Worm (Caenorhabditis elegans) whole organism, young adult: ENCODE measurements around the gene twk-44.

Experiments used
- B0035.1 ChIP-seq: sonication (generic microtip); optimal IDR thresholded peaks from 2 replicates; lab custom pipeline; 2016; ENCODE audit warnings: missing genetic modification characterization, mild to moderate bottlenecking, missing compliant biosample characterization, missing genotype, missing genetic modification reagents
- C17E4.6 ChIP-seq: fragments of 200-800 bp; sonication (Bioruptor generic); IDR thresholded peaks from 2 replicates; pipeline ENCODE4 v1.3.6; 2022; ENCODE audit warnings: missing genetic modification reagents, missing genetic modification characterization, missing compliant biosample characterization
- F10E7.11 ChIP-seq: sonication (generic microtip); optimal IDR thresholded peaks from 2 replicates; lab custom pipeline; 2017; ENCODE audit warnings: mild to moderate bottlenecking, missing genetic modification characterization, moderate library complexity, missing compliant biosample characterization
- F22D6.2 ChIP-seq: sonication (generic microtip); optimal IDR thresholded peaks from 2 replicates; lab custom pipeline; 2016; ENCODE audit warnings: mild to moderate bottlenecking, missing genetic modification characterization, missing compliant biosample characterization
- F23B12.7 ChIP-seq: sonication (generic microtip); optimal IDR thresholded peaks from 2 replicates; lab custom pipeline; 2017; ENCODE audit warnings: missing genetic modification characterization, mild to moderate bottlenecking, missing compliant biosample characterization, antibody characterized with exemption, moderate library complexity; ENCODE audit not compliant: insufficient read depth
- F37B4.10 ChIP-seq: fragments of 200-800 bp; sonication (Bioruptor generic); IDR thresholded peaks from 2 replicates; pipeline ENCODE4 v1.3.6; 2022; ENCODE audit warnings: missing genetic modification characterization, missing compliant biosample characterization
- F52B5.7 ChIP-seq: sonication (generic microtip); optimal IDR thresholded peaks from 2 replicates; lab custom pipeline; 2016; ENCODE audit warnings: mild to moderate bottlenecking, missing genetic modification characterization, missing compliant biosample characterization
- F57C9.4 ChIP-seq: sonication (generic microtip); optimal IDR thresholded peaks from 2 replicates; lab custom pipeline; 2017; ENCODE audit warnings: mild to moderate bottlenecking, missing genetic modification characterization, missing compliant biosample characterization
- K12H6.12 ChIP-seq: fragments of 200-800 bp; sonication (Bioruptor generic); optimal IDR thresholded peaks from 2 replicates; lab custom pipeline; 2018; ENCODE audit warnings: mild to moderate bottlenecking, missing genetic modification characterization, missing compliant biosample characterization
- T07F8.4 ChIP-seq: sonication (generic microtip); optimal IDR thresholded peaks from 2 replicates; lab custom pipeline; 2016; ENCODE audit warnings: mild to moderate bottlenecking, missing genetic modification characterization, moderate library complexity, missing compliant biosample characterization
- Y53F4B.3 ChIP-seq: fragments of 200-800 bp; sonication (Bioruptor generic); IDR thresholded peaks from 2 replicates; pipeline ENCODE4 v1.3.6; 2022; ENCODE audit warnings: missing genetic modification reagents, missing genetic modification characterization, missing compliant biosample characterization
- Y56A3A.18 ChIP-seq: fragments of 200-800 bp; sonication (Bioruptor generic); IDR thresholded peaks from 2 replicates; pipeline ENCODE4 v1.3.6; 2022; ENCODE audit warnings: missing genetic modification reagents, missing genetic modification characterization, missing compliant biosample characterization
- Y95B8A.8 ChIP-seq: fragments of 200-800 bp; sonication (Bioruptor generic); IDR thresholded peaks from 2 replicates; pipeline ENCODE4 v1.3.6; 2022; ENCODE audit warnings: missing genetic modification reagents, missing genetic modification characterization, missing compliant biosample characterization
- ZK185.1 ChIP-seq: sonication (generic microtip); optimal IDR thresholded peaks from 2 replicates; lab custom pipeline; 2016; ENCODE audit warnings: mild to moderate bottlenecking, missing genetic modification characterization, missing compliant biosample characterization; ENCODE audit not compliant: poor library complexity, severe bottlenecking
- ama-1 ChIP-seq, 3 experiments: fragments of 150-350 bp in 1 of 3; sonication (generic microtip) in 2 of 3; optimal IDR thresholded peaks; 2 replicates each; lab custom pipeline; 2014 to 2018; ENCODE audit warnings: missing biosample characterization in 2 of 3, missing genetic modification characterization in 2 of 3, missing genetic modification reagents in 2 of 3
- atf-7 ChIP-seq: sonication (generic microtip); optimal IDR thresholded peaks from 2 replicates; lab custom pipeline; 2017; ENCODE audit warnings: mild to moderate bottlenecking, missing genetic modification characterization, missing compliant biosample characterization
- athp-1 ChIP-seq: sonication (generic microtip); optimal IDR thresholded peaks from 2 replicates; lab custom pipeline; 2017; ENCODE audit warnings: mild to moderate bottlenecking, missing genetic modification characterization, missing compliant biosample characterization
- attf-6 ChIP-seq: fragments of 200-800 bp; sonication (Bioruptor generic); IDR thresholded peaks from 2 replicates; pipeline ENCODE4 v1.3.6; 2022; ENCODE audit warnings: missing genetic modification reagents, missing genetic modification characterization, missing compliant biosample characterization
- bed-1 ChIP-seq: fragments of 200-800 bp; sonication (Bioruptor generic); IDR thresholded peaks from 2 replicates; pipeline ENCODE4 v1.3.6; 2022; ENCODE audit warnings: missing genetic modification reagents, missing genetic modification characterization, missing compliant biosample characterization
- bed-2 ChIP-seq: fragments of 200-800 bp; sonication (Bioruptor generic); IDR thresholded peaks from 2 replicates; pipeline ENCODE4 v1.3.6; 2022; ENCODE audit warnings: missing genetic modification reagents, missing genetic modification characterization, missing compliant biosample characterization
- cebp-1 ChIP-seq, 2 experiments: fragments of 200-800 bp in 1 of 2; sonication (Bioruptor generic) in 1 of 2; sonication (generic microtip) in 1 of 2; IDR thresholded peaks in 1 of 2; optimal IDR thresholded peaks in 1 of 2; 2 replicates each; pipeline versions ENCODE4 v1.3.6 to Lab custom; 2017 to 2022; ENCODE audit warnings: missing compliant biosample characterization in 2 of 2, missing genetic modification characterization in 2 of 2, mild to moderate bottlenecking in 1 of 2, missing genetic modification reagents in 1 of 2, moderate library complexity in 1 of 2
- ceh-100 ChIP-seq: fragments of 200-800 bp; sonication (Bioruptor generic); IDR thresholded peaks from 2 replicates; pipeline ENCODE4 v1.3.6; 2022; ENCODE audit warnings: missing genetic modification reagents, missing genetic modification characterization, missing compliant biosample characterization
- ceh-27 ChIP-seq: fragments of 200-800 bp; sonication (Bioruptor generic); optimal IDR thresholded peaks from 2 replicates; lab custom pipeline; 2018; ENCODE audit warnings: mild to moderate bottlenecking, missing genetic modification characterization, moderate library complexity, missing compliant biosample characterization
- ceh-58 ChIP-seq: fragments of 200-800 bp; sonication (Bioruptor generic); IDR thresholded peaks from 2 replicates; pipeline ENCODE4 v1.3.6; 2022; ENCODE audit warnings: missing genetic modification characterization, missing compliant biosample characterization
- dpff-1 ChIP-seq: sonication (generic microtip); optimal IDR thresholded peaks from 2 replicates; lab custom pipeline; 2017; ENCODE audit warnings: mild to moderate bottlenecking, missing genetic modification characterization, missing compliant biosample characterization
- efl-1 ChIP-seq: fragments of 150-350 bp; optimal IDR thresholded peaks from 2 replicates; lab custom pipeline; 2014; ENCODE audit warnings: missing biosample characterization, missing genetic modification reagents, missing genetic modification characterization
- egl-18 ChIP-seq: fragments of 200-800 bp; sonication (Bioruptor generic); IDR thresholded peaks from 2 replicates; pipeline ENCODE4 v1.3.6; 2022; ENCODE audit warnings: missing genetic modification reagents, missing genetic modification characterization, missing compliant biosample characterization
- egl-44 ChIP-seq: fragments of 200-800 bp; sonication (Bioruptor generic); IDR thresholded peaks from 2 replicates; pipeline ENCODE4 v1.3.6; 2022; ENCODE audit warnings: missing genetic modification reagents, missing genetic modification characterization, missing compliant biosample characterization
- fkh-3 ChIP-seq: sonication (generic microtip); optimal IDR thresholded peaks from 2 replicates; lab custom pipeline; 2016; ENCODE audit warnings: mild to moderate bottlenecking, missing genetic modification characterization, missing compliant biosample characterization
- gei-17 ChIP-seq: fragments of 200-800 bp; sonication (Bioruptor generic); optimal IDR thresholded peaks from 2 replicates; lab custom pipeline; 2018; ENCODE audit warnings: mild to moderate bottlenecking, missing genetic modification characterization, missing compliant biosample characterization
- hlh-26 ChIP-seq: fragments of 200-800 bp; sonication (Bioruptor generic); conservative IDR thresholded peaks from 2 replicates; pipeline ENCODE4 v1.3.6; 2022; ENCODE audit warnings: missing genetic modification reagents, missing genetic modification characterization, missing compliant biosample characterization
- hmg-1.2 ChIP-seq: fragments of 200-800 bp; sonication (Bioruptor generic); IDR thresholded peaks from 2 replicates; pipeline ENCODE4 v1.3.6; 2022; ENCODE audit warnings: missing genetic modification reagents, missing genetic modification characterization, missing compliant biosample characterization
- lin-26 ChIP-seq: fragments of 200-800 bp; sonication (Bioruptor generic); IDR thresholded peaks from 2 replicates; pipeline ENCODE4 v1.3.6; 2022; ENCODE audit warnings: missing genetic modification reagents, missing genetic modification characterization, missing compliant biosample characterization
- lin-40 ChIP-seq: sonication (generic microtip); optimal IDR thresholded peaks from 2 replicates; lab custom pipeline; 2016; ENCODE audit warnings: missing genetic modification characterization, mild to moderate bottlenecking, missing compliant biosample characterization, missing genotype, missing genetic modification reagents
- madf-10 ChIP-seq: sonication (generic microtip); optimal IDR thresholded peaks from 2 replicates; lab custom pipeline; 2016; ENCODE audit warnings: mild to moderate bottlenecking, missing genetic modification characterization, missing compliant biosample characterization
- madf-3 ChIP-seq: fragments of 200-800 bp; sonication (Bioruptor generic); IDR thresholded peaks from 2 replicates; pipeline ENCODE4 v1.3.6; 2022; ENCODE audit warnings: missing genetic modification reagents, missing genetic modification characterization, missing compliant biosample characterization
- madf-6 ChIP-seq: fragments of 200-800 bp; sonication (Bioruptor generic); IDR thresholded peaks from 2 replicates; pipeline ENCODE4 v1.3.6; 2022; ENCODE audit warnings: missing genetic modification reagents, missing genetic modification characterization, missing compliant biosample characterization
- mxl-1 ChIP-seq: sonication (generic microtip); optimal IDR thresholded peaks from 2 replicates; lab custom pipeline; 2016; ENCODE audit warnings: missing genetic modification characterization, missing compliant biosample characterization
- nhr-90 ChIP-seq: sonication (generic microtip); optimal IDR thresholded peaks from 2 replicates; lab custom pipeline; 2016; ENCODE audit warnings: missing genotype, mild to moderate bottlenecking, missing genetic modification characterization, missing compliant biosample characterization
- pbrm-1 ChIP-seq: fragments of 200-800 bp; sonication (Bioruptor generic); IDR thresholded peaks from 2 replicates; pipeline ENCODE4 v1.3.6; 2022; ENCODE audit warnings: missing genetic modification reagents, missing genetic modification characterization, missing compliant biosample characterization
- pha-4 ChIP-seq: fragments of 150-350 bp; sonication (generic microtip); optimal IDR thresholded peaks from 2 replicates; lab custom pipeline; 2014; ENCODE audit warnings: missing biosample characterization, missing genetic modification reagents, missing genetic modification characterization
- sptf-2 ChIP-seq: fragments of 200-800 bp; sonication (Bioruptor generic); optimal IDR thresholded peaks from 2 replicates; lab custom pipeline; 2018; ENCODE audit warnings: mild to moderate bottlenecking, missing genetic modification characterization, missing compliant biosample characterization
- tbp1 ChIP-seq: fragments of 200-800 bp; sonication (Bioruptor generic); optimal IDR thresholded peaks from 2 replicates; lab custom pipeline; 2018; ENCODE audit warnings: mild to moderate bottlenecking, missing genetic modification characterization, missing compliant biosample characterization
- tbx-9 ChIP-seq: sonication (generic microtip); optimal IDR thresholded peaks from 2 replicates; lab custom pipeline; 2016; ENCODE audit warnings: borderline replicate concordance, missing genetic modification characterization, inconsistent platforms, missing compliant biosample characterization
- tlf-1 ChIP-seq: fragments of 200-800 bp; sonication (Bioruptor generic); optimal IDR thresholded peaks from 2 replicates; lab custom pipeline; 2018; ENCODE audit warnings: mild to moderate bottlenecking, missing genetic modification characterization, missing compliant biosample characterization
- ztf-25 ChIP-seq: fragments of 200-800 bp; sonication (Bioruptor generic); IDR thresholded peaks from 2 replicates; pipeline ENCODE4 v1.3.6; 2022; ENCODE audit warnings: missing genetic modification reagents, missing genetic modification characterization, missing compliant biosample characterization
- ztf-26 ChIP-seq: sonication (generic microtip); optimal IDR thresholded peaks from 2 replicates; lab custom pipeline; 2017; ENCODE audit warnings: missing genetic modification characterization, missing compliant biosample characterization

twk-44 gene

ce11 chrX:11605766-11606490 lies 21.0 kb downstream of the twk-44 start:
- TF ChIP-seq ztf-25 (GFP tag; lab: Robert Waterston, UW), result peak; percentile 58; the same call in 1 of the 2 replicates
- TF ChIP-seq egl-44 (GFP tag; lab: Robert Waterston, UW), result no peak
- peak; percentile 40 for TF ChIP-seq ceh-27 (GFP tag; lab: Kevin White, UChicago)
- TF ChIP-seq dpff-1 (tag; lab: Kevin White, UChicago), result peak; percentile 98
- 0 out of 2 replicates have a peak, but pooled peaks have one; percentile 72 for TF ChIP-seq egl-18
- 0 out of 2 replicates have a peak, but pooled peaks have one; percentile 35 for TF ChIP-seq F37B4.10
- no peak for TF ChIP-seq madf-6
- peak; percentile 89 for TF ChIP-seq F22D6.2 (tag; lab: Kevin White, UChicago)
- TF ChIP-seq bed-1 (GFP tag; lab: Robert Waterston, UW), result no peak
- TF ChIP-seq fkh-3, result no peak
- no peak for TF ChIP-seq sptf-2 (GFP tag; lab: Kevin White, UChicago)
- no peak for TF ChIP-seq F23B12.7 (tag; lab: Kevin White, UChicago)
- TF ChIP-seq ZK185.1 (tag; lab: Kevin White, UChicago), result peak; percentile 76
- no peak for TF ChIP-seq Y53F4B.3 (GFP tag; lab: Robert Waterston, UW)
- peak; percentile 92 for TF ChIP-seq B0035.1 (tag; lab: Kevin White, UChicago)
- TF ChIP-seq gei-17 (GFP tag; lab: Kevin White, UChicago), result peak; percentile 90
- no peak for TF ChIP-seq bed-2 (GFP tag; lab: Robert Waterston, UW)
- TF ChIP-seq attf-6 (GFP tag; lab: Robert Waterston, UW), result no peak
- peak; percentile 95 for TF ChIP-seq pbrm-1 (GFP tag; lab: Robert Waterston, UW)
- TF ChIP-seq ceh-100, result peak; percentile 14; the same call in 1 of the 2 replicates
- peak; percentile 90 for TF ChIP-seq lin-26
- TF ChIP-seq efl-1 (GFP tag; lab: Kevin White, UChicago), result peak; percentile 37
- peak; percentile 40; the same call in 1 of the 2 replicates for TF ChIP-seq C17E4.6
- TF ChIP-seq pha-4 (tag; lab: Kevin White, UChicago), result no peak
- peak; percentile 90 for TF ChIP-seq madf-10 (tag; lab: Kevin White, UChicago)
- TF ChIP-seq tbx-9 (tag; lab: Kevin White, UChicago), result no peak
- peak; percentile 33 for TF ChIP-seq mxl-1 (tag; lab: Kevin White, UChicago)
- peak; percentile 98 for TF ChIP-seq atf-7
- TF ChIP-seq lin-40 (tag; lab: Kevin White, UChicago), result peak; percentile 98
- TF ChIP-seq cebp-1 (GFP tag; IDR thresholded peaks at IDR 0.05; lab: Robert Waterston, UW), result peak; percentile 100
- TF ChIP-seq cebp-1 (tag; optimal IDR thresholded peaks at IDR 0.05; lab: Kevin White, UChicago), result peak; percentile 100
- TF ChIP-seq ztf-26 (tag; lab: Kevin White, UChicago), result peak; percentile 99
- TF ChIP-seq K12H6.12 (tag; lab: Kevin White, UChicago), result peak; percentile 99
- TF ChIP-seq F52B5.7 (tag; lab: Kevin White, UChicago), result peak; percentile 82
- TF ChIP-seq ceh-58 (GFP tag; lab: Robert Waterston, UW), result no peak
- no peak for TF ChIP-seq hlh-26 (GFP tag; lab: Robert Waterston, UW)
- TF ChIP-seq T07F8.4 (tag; lab: Kevin White, UChicago), result peak; percentile 23
- peak; percentile 97 for TF ChIP-seq nhr-90 (tag; lab: Kevin White, UChicago)
- peak; percentile 88 for TF ChIP-seq athp-1
- TF ChIP-seq F10E7.11 (tag; lab: Kevin White, UChicago), result peak; percentile 35
- TF ChIP-seq hmg-1.2, result peak; percentile 79
- peak; percentile 54; the same call in 1 of the 2 replicates for TF ChIP-seq madf-3 (GFP tag; lab: Robert Waterston, UW)
- TF ChIP-seq tbp1, result peak; percentile 74
- no peak for TF ChIP-seq Y56A3A.18 (GFP tag; lab: Robert Waterston, UW)
- peak; percentile 77 for TF ChIP-seq F57C9.4 (tag; lab: Kevin White, UChicago)
- no peak for TF ChIP-seq ama-1 (optimal IDR thresholded peaks at IDR 0.05; lab: Kevin White, UChicago)
- no peak for TF ChIP-seq ama-1 (GFP tag; optimal IDR thresholded peaks at IDR 0.05; lab: Kevin White, UChicago)
- TF ChIP-seq tlf-1 (GFP tag; lab: Kevin White, UChicago), result peak; percentile 95
- peak; percentile 59 for TF ChIP-seq Y95B8A.8
